Fruit fly (Drosophila melanogaster): ENCODE data around the gene hiro.

dm6 chr3L:725527-726191 is 37.9 kb upstream of the hiro start:
- no peak for TF ChIP-seq ttk (optimal IDR thresholded peaks at IDR 0.05)
- TF ChIP-seq psq (optimal IDR thresholded peaks at IDR 0.05), result no peak
- TF ChIP-seq h (optimal IDR thresholded peaks at IDR 0.05), result no peak
- no peak for TF ChIP-seq Sin3A (optimal IDR thresholded peaks at IDR 0.05)
- no peak for TF ChIP-seq Myc (optimal IDR thresholded peaks at IDR 0.05)
